Fruit fly (Drosophila melanogaster) whole organism, embryonic: ENCODE data around the gene mRpL17.
A peak's percentile ranks its signal among the peaks of the same experiment; 100 is the strongest.

ENCODE experiments used
- ATbp ChIP-seq: fragments of 200-800 bp; sonication (Bioruptor generic); optimal IDR thresholded peaks from 2 replicates; lab custom pipeline; 2017; ENCODE audit warnings: missing biosample characterization, mild to moderate bottlenecking, missing genetic modification characterization, missing genetic modification reagents
- CG1233 ChIP-seq: fragments of 200-800 bp; sonication (Bioruptor generic); optimal IDR thresholded peaks from 4 replicates; lab custom pipeline; 2018; ENCODE audit warnings: missing biosample characterization, mild to moderate bottlenecking, missing genetic modification characterization
- CG12744 ChIP-seq: fragments of 200-800 bp; sonication (Bioruptor generic); optimal IDR thresholded peaks from 2 replicates; lab custom pipeline; 2016; ENCODE audit warnings: missing biosample characterization, missing genetic modification characterization
- CG13624 ChIP-seq: fragments of 200-800 bp; sonication (Bioruptor generic); optimal IDR thresholded peaks from 2 replicates; lab custom pipeline; 2016; ENCODE audit warnings: missing biosample characterization, missing genetic modification characterization
- CG15269 ChIP-seq: fragments of 200-800 bp; sonication (Bioruptor generic); optimal IDR thresholded peaks from 2 replicates; lab custom pipeline; 2018; ENCODE audit warnings: missing biosample characterization, mild to moderate bottlenecking, missing genetic modification characterization, moderate library complexity
- CG1603 ChIP-seq: fragments of 200-800 bp; sonication (Bioruptor generic); optimal IDR thresholded peaks from 2 replicates; lab custom pipeline; 2019; ENCODE audit warnings: missing biosample characterization, mild to moderate bottlenecking, missing genetic modification characterization, moderate library complexity
- CG1647 ChIP-seq: fragments of 200-800 bp; sonication (Bioruptor generic); optimal IDR thresholded peaks from 3 replicates; lab custom pipeline; 2016; ENCODE audit warnings: missing biosample characterization, missing genetic modification characterization
- CG18599 ChIP-seq: fragments of 200-800 bp; sonication (Bioruptor generic); optimal IDR thresholded peaks from 3 replicates; lab custom pipeline; 2017; ENCODE audit warnings: missing biosample characterization, missing genetic modification characterization, mild to moderate bottlenecking, moderate library complexity, missing genetic modification reagents
- CG2116 ChIP-seq: fragments of 200-800 bp; sonication (Bioruptor generic); optimal IDR thresholded peaks from 3 replicates; lab custom pipeline; 2018; ENCODE audit warnings: missing biosample characterization, mild to moderate bottlenecking, missing genetic modification characterization
- CG2120 ChIP-seq: fragments of 200-800 bp; sonication (Bioruptor generic); optimal IDR thresholded peaks from 3 replicates; lab custom pipeline; 2016; ENCODE audit warnings: missing biosample characterization, missing genetic modification characterization
- CG30020 ChIP-seq: fragments of 200-800 bp; optimal IDR thresholded peaks from 2 replicates; lab custom pipeline; 2019; ENCODE audit warnings: missing biosample characterization, mild to moderate bottlenecking, missing genetic modification characterization, moderate library complexity
- CG34422 ChIP-seq: fragments of 200-800 bp; sonication (Bioruptor generic); IDR thresholded peaks from 3 replicates; pipeline ENCODE4 v1.3.6; 2022; ENCODE audit warnings: missing biosample characterization, missing genetic modification characterization
- CG4360 ChIP-seq: fragments of 200-800 bp; sonication (Bioruptor generic); IDR thresholded peaks from 2 replicates; pipeline ENCODE4 v1.3.6; 2022; ENCODE audit warnings: missing biosample characterization, missing genetic modification characterization
- CG5180 ChIP-seq: fragments of 200-800 bp; sonication (Bioruptor generic); optimal IDR thresholded peaks from 3 replicates; lab custom pipeline; 2017; ENCODE audit warnings: missing biosample characterization, missing genetic modification characterization, mild to moderate bottlenecking, moderate library complexity, missing genetic modification reagents
- CG7556 ChIP-seq: fragments of 200-800 bp; sonication (Bioruptor generic); optimal IDR thresholded peaks from 2 replicates; lab custom pipeline; 2017; ENCODE audit warnings: missing biosample characterization, mild to moderate bottlenecking, missing genetic modification characterization
- D19A ChIP-seq: fragments of 200-800 bp; optimal IDR thresholded peaks from 3 replicates; lab custom pipeline; 2019; ENCODE audit warnings: missing biosample characterization, mild to moderate bottlenecking, missing genetic modification characterization, moderate library complexity
- Doc2 ChIP-seq: fragments of 200-800 bp; sonication (Bioruptor generic); IDR thresholded peaks from 2 replicates; pipeline ENCODE4 v1.3.6; 2022; ENCODE audit warnings: missing biosample characterization, missing genetic modification characterization
- Fer2 ChIP-seq: fragments of 200-800 bp; sonication (Bioruptor generic); optimal IDR thresholded peaks from 2 replicates; lab custom pipeline; 2018; ENCODE audit warnings: missing biosample characterization, mild to moderate bottlenecking, missing genetic modification characterization, moderate library complexity
- Hsf ChIP-seq: fragments of 200-800 bp; sonication (Bioruptor generic); optimal IDR thresholded peaks from 3 replicates; lab custom pipeline; 2016; ENCODE audit warnings: missing biosample characterization, missing genetic modification characterization
- Lpt ChIP-seq: fragments of >200 bp; optimal IDR thresholded peaks from 2 replicates; lab custom pipeline; 2018; ENCODE audit warnings: missing biosample characterization, missing genetic modification characterization
- Myb ChIP-seq: fragments of 200-800 bp; sonication (Bioruptor generic); optimal IDR thresholded peaks from 2 replicates; lab custom pipeline; 2016; ENCODE audit warnings: missing biosample characterization, missing genetic modification characterization
- Nf-YB ChIP-seq: fragments of 200-800 bp; sonication (Bioruptor generic); optimal IDR thresholded peaks from 3 replicates; lab custom pipeline; 2019; ENCODE audit warnings: missing biosample characterization, mild to moderate bottlenecking, missing genetic modification characterization, moderate library complexity
- Opbp ChIP-seq: fragments of 200-800 bp; sonication (Bioruptor generic); IDR thresholded peaks from 3 replicates; pipeline ENCODE4 v1.3.6; 2022; ENCODE audit warnings: missing biosample characterization, missing genetic modification characterization; ENCODE audit not compliant: partially characterized antibody
- Ptx1 ChIP-seq: fragments of 200-800 bp; sonication (Bioruptor generic); IDR thresholded peaks from 2 replicates; pipeline ENCODE4 v1.3.6; 2022; ENCODE audit warnings: missing biosample characterization, missing genetic modification characterization
- Scr ChIP-seq: fragments of 200-800 bp; sonication (Bioruptor generic); IDR thresholded peaks from 2 replicates; pipeline ENCODE4 v1.3.6; 2022; ENCODE audit warnings: missing biosample characterization, missing genetic modification characterization; ENCODE audit not compliant: partially characterized antibody
- Sry-δ ChIP-seq: fragments of 200-800 bp; sonication (Bioruptor generic); optimal IDR thresholded peaks from 2 replicates; lab custom pipeline; 2016; ENCODE audit warnings: missing biosample characterization, missing genetic modification characterization
- Ssrp ChIP-seq: fragments of 200-800 bp; sonication (Bioruptor generic); optimal IDR thresholded peaks from 2 replicates; lab custom pipeline; 2018; ENCODE audit warnings: missing biosample characterization, mild to moderate bottlenecking, missing genetic modification characterization, moderate library complexity
- TFAM ChIP-seq: fragments of 200-800 bp; sonication (Bioruptor generic); optimal IDR thresholded peaks from 2 replicates; lab custom pipeline; 2017; ENCODE audit warnings: missing biosample characterization, missing genetic modification characterization, inconsistent platforms
- Tbp ChIP-seq: fragments of >200 bp; optimal IDR thresholded peaks from 2 replicates; lab custom pipeline; 2018; ENCODE audit warnings: missing biosample characterization, missing genetic modification characterization
- Trl ChIP-seq, 3 experiments: fragments of >200 bp in 2 of 3; fragments of 200-800 bp in 1 of 3; sonication (Bioruptor generic) in 1 of 3; optimal IDR thresholded peaks; 2 replicates in 1 of 3; 3 replicates in 2 of 3; lab custom pipeline; 2016 to 2017; ENCODE audit warnings: missing biosample characterization in 1 of 3, missing genetic modification characterization in 1 of 3
- ap ChIP-seq: fragments of 200-800 bp; sonication (Bioruptor generic); IDR thresholded peaks from 2 replicates; pipeline ENCODE4 v1.3.6; 2022; ENCODE audit warnings: missing biosample characterization, missing genetic modification characterization
- ase ChIP-seq: fragments of 200-800 bp; sonication (Bioruptor generic); IDR thresholded peaks from 3 replicates; pipeline ENCODE4 v1.3.6; 2022; ENCODE audit warnings: missing biosample characterization, missing genetic modification characterization
- ato ChIP-seq: fragments of 200-800 bp; sonication (Bioruptor generic); IDR thresholded peaks from 2 replicates; pipeline ENCODE4 v1.3.6; 2022; ENCODE audit warnings: missing biosample characterization, missing genetic modification characterization; ENCODE audit not compliant: partially characterized antibody
- bab2 ChIP-seq: fragments of 200-800 bp; sonication (Bioruptor generic); optimal IDR thresholded peaks from 2 replicates; lab custom pipeline; 2016; ENCODE audit warnings: missing biosample characterization, missing genetic modification characterization
- dimm ChIP-seq: fragments of 200-800 bp; sonication (Bioruptor generic); IDR thresholded peaks from 2 replicates; pipeline ENCODE4 v1.3.6; 2022; ENCODE audit warnings: missing biosample characterization, missing genetic modification characterization
- en ChIP-seq: fragments of 200-800 bp; sonication (Bioruptor generic); optimal IDR thresholded peaks from 2 replicates; lab custom pipeline; 2016; ENCODE audit warnings: missing biosample characterization, missing genetic modification characterization
- grn ChIP-seq: fragments of 200-800 bp; sonication (Bioruptor generic); optimal IDR thresholded peaks from 3 replicates; lab custom pipeline; 2017; ENCODE audit warnings: missing biosample characterization, missing genetic modification characterization
- gsb-n ChIP-seq: fragments of 200-800 bp; sonication (Bioruptor generic); optimal IDR thresholded peaks from 3 replicates; lab custom pipeline; 2018; ENCODE audit warnings: missing biosample characterization, mild to moderate bottlenecking, missing genetic modification characterization
- hkb ChIP-seq, 2 experiments: fragments of 200-800 bp in 1 of 2; fragments of >200 bp in 1 of 2; sonication (Bioruptor generic) in 1 of 2; IDR thresholded peaks in 1 of 2; optimal IDR thresholded peaks in 1 of 2; 2 replicates each; pipeline versions ENCODE4 v1.3.6 to Lab custom; 2017 to 2022; ENCODE audit warnings: missing biosample characterization in 1 of 2, missing genetic modification characterization in 1 of 2
- lab ChIP-seq: fragments of 200-800 bp; sonication (Bioruptor generic); optimal IDR thresholded peaks from 3 replicates; lab custom pipeline; 2017; ENCODE audit warnings: missing biosample characterization, missing genetic modification characterization, mild to moderate bottlenecking, moderate library complexity, missing genetic modification reagents
- nerfin-2 ChIP-seq: fragments of 200-800 bp; sonication (Bioruptor generic); IDR thresholded peaks from 2 replicates; pipeline ENCODE4 v1.3.6; 2022; ENCODE audit warnings: missing biosample characterization, missing genetic modification characterization; ENCODE audit not compliant: partially characterized antibody
- nmo ChIP-seq: fragments of 200-800 bp; sonication (Bioruptor generic); optimal IDR thresholded peaks from 2 replicates; lab custom pipeline; 2018; ENCODE audit warnings: missing biosample characterization, mild to moderate bottlenecking, missing genetic modification characterization, moderate library complexity
- org-1 ChIP-seq: fragments of 200-800 bp; sonication (Bioruptor generic); optimal IDR thresholded peaks from 2 replicates; lab custom pipeline; 2017; ENCODE audit warnings: missing biosample characterization, missing genetic modification characterization
- slp2 ChIP-seq: fragments of 200-800 bp; sonication (Bioruptor generic); optimal IDR thresholded peaks from 2 replicates; lab custom pipeline; 2016; ENCODE audit warnings: missing biosample characterization, missing genetic modification characterization
- sr ChIP-seq: fragments of 200-800 bp; sonication (Bioruptor generic); IDR thresholded peaks from 3 replicates; pipeline ENCODE4 v1.3.6; 2022; ENCODE audit warnings: missing biosample characterization, missing genetic modification characterization
- tx ChIP-seq: fragments of 200-800 bp; sonication (Bioruptor generic); optimal IDR thresholded peaks from 2 replicates; lab custom pipeline; 2016; ENCODE audit warnings: missing biosample characterization, missing genetic modification characterization
- vvl ChIP-seq: fragments of 200-800 bp; sonication (Bioruptor generic); IDR thresholded peaks from 2 replicates; pipeline ENCODE4 v1.3.6; 2022; ENCODE audit warnings: missing biosample characterization, missing genetic modification characterization
- zfh1 ChIP-seq: fragments of 200-800 bp; sonication (Bioruptor generic); IDR thresholded peaks from 3 replicates; pipeline ENCODE4 v1.3.6; 2022; ENCODE audit warnings: missing biosample characterization, missing genetic modification characterization

The mRpL17 gene

DNA sequence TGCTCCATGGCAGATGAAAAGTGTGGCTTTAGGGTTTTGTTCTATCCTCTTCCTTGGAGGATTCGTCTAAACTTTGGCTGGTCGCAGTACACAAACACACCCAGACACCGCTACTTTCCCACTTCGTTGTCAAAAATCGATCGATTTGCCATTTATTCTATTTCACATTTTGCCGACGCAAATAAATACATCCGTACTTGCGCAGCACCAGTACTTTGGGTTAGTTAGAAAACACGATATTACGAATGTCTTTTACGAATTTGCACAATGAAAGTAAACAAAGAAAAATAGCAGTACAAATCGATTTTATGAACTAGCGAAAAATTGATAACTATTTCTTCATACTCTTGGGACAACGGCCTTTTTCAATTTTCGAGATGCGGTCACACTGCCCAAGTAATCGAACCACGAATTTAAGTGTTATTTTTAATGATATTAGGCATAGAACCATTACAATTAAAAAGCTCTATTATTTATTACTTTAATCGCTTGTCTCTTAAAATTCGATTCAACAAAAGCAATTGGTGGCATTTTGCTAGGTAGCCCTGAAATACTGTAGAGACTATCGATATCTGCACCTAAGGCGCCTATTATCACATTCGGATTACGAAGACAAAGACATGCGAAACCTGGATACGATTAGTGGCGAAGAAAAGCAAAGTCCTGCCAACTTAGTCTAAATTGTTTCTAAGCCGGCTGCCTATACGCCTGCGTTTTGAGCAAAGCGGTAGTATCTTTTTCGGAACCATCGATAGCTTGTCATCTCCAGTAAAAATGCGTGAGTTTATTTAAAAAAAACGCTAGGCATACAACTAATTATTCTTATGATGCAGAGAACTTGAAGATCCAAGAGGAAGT lies 6.7 kb upstream of the mRpL17 start, which contains the start of the genes DIP2 and wac (continued):
- TF ChIP-seq ap (GFP tag; lab: Robert Waterston, UW) = no peak
- TF ChIP-seq hkb (optimal IDR thresholded peaks at IDR 0.05; lab: Kevin White, UChicago) = no peak
- peak; percentile 58; the same call in 1 of the 2 replicates for TF ChIP-seq hkb (GFP tag; IDR thresholded peaks at IDR 0.05; lab: Robert Waterston, UW)
- TF ChIP-seq zfh1 (GFP tag; lab: Robert Waterston, UW) = peak; percentile 85
- TF ChIP-seq Nf-YB (GFP tag; lab: Kevin White, UChicago) = peak; percentile 40
- no peak for TF ChIP-seq CG5180 (GFP tag; lab: Kevin White, UChicago)
- no peak for TF ChIP-seq lab (GFP tag; lab: Kevin White, UChicago)
- TF ChIP-seq sr = 0 out of 3 replicates have a peak, but pooled peaks have one; percentile 5
- peak; percentile 73 for TF ChIP-seq CG30020
- TF ChIP-seq nerfin-2 (GFP tag; lab: Robert Waterston, UW) = peak; percentile 58
- TF ChIP-seq CG12744 (GFP tag; lab: Kevin White, UChicago) = peak; percentile 67
- TF ChIP-seq dimm = no peak
- no peak for TF ChIP-seq Trl (optimal IDR thresholded peaks at IDR 0.05; lab: Kevin White, UChicago)
- TF ChIP-seq Trl (GFP tag; optimal IDR thresholded peaks at IDR 0.05; lab: Kevin White, UChicago) = peak; percentile 92
- TF ChIP-seq D19A = peak; percentile 54
- no peak for TF ChIP-seq Tbp (GFP tag; lab: Kevin White, UChicago)
- TF ChIP-seq CG1603 (tag; lab: Kevin White, UChicago) = peak; percentile 74
- TF ChIP-seq ato (GFP tag; lab: Robert Waterston, UW) = peak; percentile 68
- TF ChIP-seq nmo (GFP tag; lab: Kevin White, UChicago) = peak; percentile 75
- TF ChIP-seq tx = peak; percentile 84
- peak; percentile 68 for TF ChIP-seq slp2
- peak; percentile 98 for TF ChIP-seq Sry-δ (GFP tag; lab: Kevin White, UChicago)
- peak; percentile 94 for TF ChIP-seq CG2116 (GFP tag; lab: Kevin White, UChicago)
- TF ChIP-seq Ssrp = peak; percentile 16
- peak; percentile 94 for TF ChIP-seq CG2120
- peak; percentile 88 for TF ChIP-seq Hsf
- TF ChIP-seq Lpt (GFP tag; lab: Kevin White, UChicago) = no peak
- peak; percentile 55 for TF ChIP-seq CG7556 (GFP tag; lab: Kevin White, UChicago)
- no peak for TF ChIP-seq TFAM (GFP tag; lab: Kevin White, UChicago)
- TF ChIP-seq CG13624 = peak; percentile 88
- no peak for TF ChIP-seq grn
- TF ChIP-seq gsb-n (tag; lab: Kevin White, UChicago) = no peak
- peak; percentile 91 for TF ChIP-seq Scr (GFP tag; lab: Robert Waterston, UW)
- TF ChIP-seq CG34422 (GFP tag; lab: Robert Waterston, UW) = peak; percentile 82
- peak; percentile 83 for TF ChIP-seq CG1647 (GFP tag; lab: Kevin White, UChicago)
- peak; percentile 65 for TF ChIP-seq ase
- peak; percentile 81 for TF ChIP-seq Ptx1 (GFP tag; lab: Robert Waterston, UW)
- no peak for TF ChIP-seq org-1 (GFP tag; lab: Kevin White, UChicago)
- peak; percentile 87 for TF ChIP-seq Opbp (GFP tag; lab: Robert Waterston, UW)
- TF ChIP-seq en (GFP tag; lab: Kevin White, UChicago) = peak; percentile 21
- TF ChIP-seq bab2 (GFP tag; lab: Kevin White, UChicago) = peak; percentile 90
- TF ChIP-seq Fer2 (tag; lab: Kevin White, UChicago) = peak; percentile 57
- TF ChIP-seq CG18599 (GFP tag; lab: Kevin White, UChicago) = no peak
- no peak for TF ChIP-seq CG15269 (tag; lab: Kevin White, UChicago)
- TF ChIP-seq CG1233 (GFP tag; lab: Kevin White, UChicago) = peak; percentile 49
- TF ChIP-seq Myb (GFP tag; lab: Kevin White, UChicago) = peak; percentile 81
- no peak for TF ChIP-seq Doc2 (GFP tag; lab: Robert Waterston, UW)
- peak; percentile 4 for TF ChIP-seq ATbp (GFP tag; lab: Kevin White, UChicago)
- peak; percentile 89 for TF ChIP-seq vvl (GFP tag; lab: Robert Waterston, UW)
- TF ChIP-seq CG4360 (GFP tag; lab: Robert Waterston, UW) = no peak
